Fruit fly (Drosophila melanogaster): ENCODE measurements around the gene Vps15.

dm6 chr3R:9227944-9228343, 17.7 kb downstream of the Vps15 start:
- no peak for TF ChIP-seq trh (GFP tag; optimal IDR thresholded peaks at IDR 0.05)
- no peak for TF ChIP-seq CG32772 (GFP tag; IDR thresholded peaks at IDR 0.05)
- TF ChIP-seq gsb-n (tag; optimal IDR thresholded peaks at IDR 0.05), result no peak
- TF ChIP-seq Usf (GFP tag; optimal IDR thresholded peaks at IDR 0.05), result no peak

All from whole organism, embryonic.